Worm (Caenorhabditis elegans): ENCODE measurements around the gene Y61A9LA.10.

- no peak for TF ChIP-seq fos-1 (tag; optimal IDR thresholded peaks at IDR 0.05)
- TF ChIP-seq skn-1 (tag; optimal IDR thresholded peaks at IDR 0.05) = no peak
- no peak for TF ChIP-seq zag-1 (tag; optimal IDR thresholded peaks at IDR 0.05)
- TF ChIP-seq ama-1 (optimal IDR thresholded peaks at IDR 0.05) = no peak
- TF ChIP-seq snpc-4 (tag; optimal IDR thresholded peaks at IDR 0.05) = no peak
- TF ChIP-seq nhr-77 (tag; optimal IDR thresholded peaks at IDR 0.05) = no peak
- TF ChIP-seq unc-62 (GFP tag; optimal IDR thresholded peaks at IDR 0.05) = no peak
- TF ChIP-seq egl-27 (tag; optimal IDR thresholded peaks at IDR 0.05) = no peak
- TF ChIP-seq mdl-1 (tag; optimal IDR thresholded peaks at IDR 0.05) = no peak
- TF ChIP-seq lin-13 (GFP tag; optimal IDR thresholded peaks at IDR 0.05) = no peak
- TF ChIP-seq ceh-82 (tag; optimal IDR thresholded peaks at IDR 0.05) = no peak
Measured at ce11 chrV:4559701-4560100, 55.9 kb downstream of the Y61A9LA.10 start, which contains the start of gene Y61A9LA.7.
